Fruit fly (Drosophila melanogaster): ENCODE results near the gene CG14563.

The CG14563 gene

dm6 chr3L:21879344-21879743 is 37.2 kb upstream of the CG14563 start (continued):
- TF ChIP-seq kah (GFP tag; optimal IDR thresholded peaks at IDR 0.05) (no peak), jigr1 (GFP tag; IDR thresholded peaks at IDR 0.05) (no peak), lilli (GFP tag; optimal IDR thresholded peaks at IDR 0.05) (peak; percentile 8), CG18619 (GFP tag; optimal IDR thresholded peaks at IDR 0.05) (no peak), pan (optimal IDR thresholded peaks at IDR 0.05) (no peak), pan (GFP tag; optimal IDR thresholded peaks at IDR 0.05 in 1 of 2, IDR thresholded peaks at IDR 0.05 in 1 of 2) (peak in 1 of 2 experiments; percentile 54), CG8924 (tag; optimal IDR thresholded peaks at IDR 0.05) (peak; percentile 43), Ssrp (tag; optimal IDR thresholded peaks at IDR 0.05) (no peak), psq (GFP tag; optimal IDR thresholded peaks at IDR 0.05) (peak; percentile 17), CG8388 (GFP tag; optimal IDR thresholded peaks at IDR 0.05) (no peak), CG11504 (tag; optimal IDR thresholded peaks at IDR 0.05) (peak; percentile 56), CG12104 (GFP tag; optimal IDR thresholded peaks at IDR 0.05) (no peak), CG31365 (tag; optimal IDR thresholded peaks at IDR 0.05) (peak; percentile 47), Mrtf (GFP tag; IDR thresholded peaks at IDR 0.05) (no peak), run (tag; optimal IDR thresholded peaks at IDR 0.05) (no peak), Bgb (GFP tag; IDR thresholded peaks at IDR 0.05; ENCODE audit: partially characterized antibody) (peak; percentile 97), CG17568 (GFP tag; optimal IDR thresholded peaks at IDR 0.05) (no peak), CG16779 (GFP tag; IDR thresholded peaks at IDR 0.05) (no peak), CG7963 (GFP tag; IDR thresholded peaks at IDR 0.05; ENCODE audit: partially characterized antibody) (peak; percentile 56; the same call in 1 of the 3 replicates), Kr (GFP tag; optimal IDR thresholded peaks at IDR 0.05) (no peak), CG10462 (GFP tag; optimal IDR thresholded peaks at IDR 0.05) (no peak), CG10321 (GFP tag; IDR thresholded peaks at IDR 0.05) (peak; percentile 96), cwo (GFP tag; optimal IDR thresholded peaks at IDR 0.05) (peak; percentile 2), HLH4C (GFP tag; IDR thresholded peaks at IDR 0.05; ENCODE audit: partially characterized antibody) (peak; percentile 68), wek (GFP tag; optimal IDR thresholded peaks at IDR 0.05) (peak; percentile 55), zfh1 (GFP tag; IDR thresholded peaks at IDR 0.05) (peak; percentile 54; the same call in 2 of the 3 replicates), Gsc (GFP tag; IDR thresholded peaks at IDR 0.05) (no peak), zen (tag; optimal IDR thresholded peaks at IDR 0.05) (no peak), Neu2 (GFP tag; optimal IDR thresholded peaks at IDR 0.05; ENCODE audit: borderline replicate concordance) (no peak), GATAe (GFP tag; conservative IDR thresholded peaks at IDR 0.05) (no peak), cas (GFP tag; IDR thresholded peaks at IDR 0.05) (no peak; the same call in 1 of the 2 replicates), CG17612 (GFP tag; IDR thresholded peaks at IDR 0.05) (no peak), Fer2 (tag; optimal IDR thresholded peaks at IDR 0.05) (no peak), wor (GFP tag; IDR thresholded peaks at IDR 0.05) (no peak)

- TF ChIP-seq CG11560 (tag; IDR thresholded peaks at IDR 0.05) = no peak
- TF ChIP-seq insv (GFP tag; optimal IDR thresholded peaks at IDR 0.05) = peak; percentile 64 to 93
Observed at dm6 chr3L:21878285-21878684, 36.1 kb upstream of the CG14563 start.

- TF ChIP-seq Fer3 (tag; optimal IDR thresholded peaks at IDR 0.05) (no peak), Dfd (GFP tag; optimal IDR thresholded peaks at IDR 0.05) (peak in 1 of 2 experiments; percentile 56)
Observed at dm6 chr3L:21871804-21872203, 29.6 kb upstream of the CG14563 start.

Data from whole organism, embryonic.